Worm (Caenorhabditis elegans) whole organism, L4 larva: ENCODE results near the gene natc-1.

ENCODE experiments used
- F26F4.8 ChIP-seq: fragments of 200-800 bp; sonication (Bioruptor generic); conservative IDR thresholded peaks from 2 replicates; pipeline ENCODE4 v1.3.6; 2022; ENCODE audit warnings: missing genetic modification characterization, missing compliant biosample characterization
- F49E8.2 ChIP-seq: sonication (generic microtip); optimal IDR thresholded peaks from 2 replicates; lab custom pipeline; 2016; ENCODE audit warnings: missing compliant biosample characterization, mild to moderate bottlenecking, missing genetic modification characterization, borderline replicate concordance
- T26A8.4 ChIP-seq: fragments of 200-800 bp; sonication (Bioruptor generic); IDR thresholded peaks from 2 replicates; pipeline ENCODE4 v1.3.6; 2022; ENCODE audit warnings: missing genetic modification characterization, missing compliant biosample characterization
- Y105C5A.15 ChIP-seq: fragments of 200-800 bp; sonication (Bioruptor generic); IDR thresholded peaks from 2 replicates; pipeline ENCODE4 v1.3.6; 2022; ENCODE audit warnings: missing genetic modification characterization, missing compliant biosample characterization
- Y48G9A.11 ChIP-seq: fragments of 200-800 bp; sonication (Bioruptor generic); IDR thresholded peaks from 2 replicates; pipeline ENCODE4 v1.3.6; 2022; ENCODE audit warnings: missing genetic modification reagents, missing genetic modification characterization, missing compliant biosample characterization
- aly-2 ChIP-seq: sonication (generic microtip); optimal IDR thresholded peaks from 2 replicates; lab custom pipeline; 2018; ENCODE audit warnings: missing biosample characterization, missing genetic modification characterization
- ama-1 ChIP-seq: fragments of 150-350 bp; optimal IDR thresholded peaks from 2 replicates; lab custom pipeline; 2014; ENCODE audit warnings: inconsistent platforms, mixed read lengths
- arid-1 ChIP-seq: fragments of 200-800 bp; sonication (Bioruptor generic); conservative IDR thresholded peaks from 2 replicates; pipeline ENCODE4 v1.3.6; 2022; ENCODE audit warnings: missing genetic modification reagents, missing genetic modification characterization, missing compliant biosample characterization
- ceh-20 ChIP-seq: fragments of 200-800 bp; sonication (Bioruptor generic); IDR thresholded peaks from 2 replicates; pipeline ENCODE4 v1.3.6; 2022; ENCODE audit warnings: missing genetic modification reagents, missing genetic modification characterization, missing compliant biosample characterization
- ceh-28 ChIP-seq: fragments of 150-350 bp; optimal IDR thresholded peaks from 2 replicates; lab custom pipeline; 2014; ENCODE audit warnings: missing biosample characterization, missing genetic modification reagents, missing genetic modification characterization
- ceh-32 ChIP-seq: sonication (generic microtip); optimal IDR thresholded peaks from 2 replicates; lab custom pipeline; 2016; ENCODE audit warnings: mild to moderate bottlenecking, missing genetic modification characterization, missing compliant biosample characterization; ENCODE audit not compliant: poor library complexity
- ceh-44 ChIP-seq: fragments of 200-800 bp; sonication (Bioruptor generic); IDR thresholded peaks from 2 replicates; pipeline ENCODE4 v1.3.6; 2022; ENCODE audit warnings: missing genetic modification reagents, missing genetic modification characterization, missing compliant biosample characterization
- ces-1 ChIP-seq: fragments of 150-350 bp; sonication (generic microtip); optimal IDR thresholded peaks from 4 replicates; lab custom pipeline; 2014; ENCODE audit warnings: missing biosample characterization, missing genetic modification reagents, missing genetic modification characterization
- daf-16 ChIP-seq, 3 experiments: sonication (generic microtip); optimal IDR thresholded peaks; 2 replicates each; lab custom pipeline; 2016 to 2017; ENCODE audit warnings: missing genetic modification characterization in 3 of 3, missing genetic modification reagents in 3 of 3, mild to moderate bottlenecking in 2 of 3, missing compliant biosample characterization in 2 of 3, missing biosample characterization in 1 of 3, moderate library complexity in 1 of 3
- daf-19 ChIP-seq: fragments of 200-800 bp; sonication (Bioruptor generic); conservative IDR thresholded peaks from 2 replicates; pipeline ENCODE4 v1.3.6; 2022; ENCODE audit warnings: missing genetic modification characterization, missing compliant biosample characterization
- daf-8 ChIP-seq: fragments of 200-800 bp; sonication (Bioruptor generic); IDR thresholded peaks from 2 replicates; pipeline ENCODE4 v1.3.6; 2022; ENCODE audit warnings: missing genetic modification characterization, missing compliant biosample characterization
- dmd-6 ChIP-seq: fragments of 200-800 bp; sonication (Bioruptor generic); IDR thresholded peaks from 2 replicates; pipeline ENCODE4 v1.3.6; 2022; ENCODE audit warnings: missing genetic modification reagents, missing genetic modification characterization, missing compliant biosample characterization
- dmd-8 ChIP-seq: fragments of 200-800 bp; sonication (Bioruptor generic); IDR thresholded peaks from 2 replicates; pipeline ENCODE4 v1.3.6; 2022; ENCODE audit warnings: missing genetic modification characterization, missing compliant biosample characterization
- dmd-9 ChIP-seq: fragments of 200-800 bp; sonication (Bioruptor generic); IDR thresholded peaks from 2 replicates; pipeline ENCODE4 v1.3.6; 2022; ENCODE audit warnings: missing genetic modification reagents, missing genetic modification characterization, missing compliant biosample characterization
- dpl-1 ChIP-seq: fragments of 150-350 bp; optimal IDR thresholded peaks from 2 replicates; lab custom pipeline; 2014; ENCODE audit warnings: missing biosample characterization, missing genetic modification reagents, missing genetic modification characterization
- duxl-1 ChIP-seq: sonication (generic microtip); optimal IDR thresholded peaks from 2 replicates; lab custom pipeline; 2016; ENCODE audit warnings: mild to moderate bottlenecking, missing genetic modification characterization, moderate library complexity, missing compliant biosample characterization; ENCODE audit not compliant: poor library complexity
- dve-1 ChIP-seq: sonication (generic microtip); optimal IDR thresholded peaks from 2 replicates; lab custom pipeline; 2017; ENCODE audit warnings: antibody characterized with exemption, mild to moderate bottlenecking, missing genetic modification characterization, missing compliant biosample characterization; ENCODE audit not compliant: insufficient read depth
- egl-27 ChIP-seq: sonication (generic microtip); optimal IDR thresholded peaks from 3 replicates; lab custom pipeline; 2017; ENCODE audit warnings: missing biosample characterization, missing genetic modification reagents, missing genetic modification characterization
- egl-43 ChIP-seq: fragments of 200-800 bp; sonication (Bioruptor generic); IDR thresholded peaks from 2 replicates; pipeline ENCODE4 v1.3.6; 2022; ENCODE audit warnings: missing genetic modification reagents, missing genetic modification characterization, missing compliant biosample characterization
- fos-1 ChIP-seq: fragments of 150-350 bp; optimal IDR thresholded peaks from 2 replicates; lab custom pipeline; 2014; ENCODE audit warnings: missing biosample characterization, missing genetic modification characterization
- hlh-11 ChIP-seq: fragments of 200-800 bp; sonication (Bioruptor generic); optimal IDR thresholded peaks from 2 replicates; lab custom pipeline; 2018; ENCODE audit warnings: mild to moderate bottlenecking, missing genetic modification characterization, missing compliant biosample characterization
- lin-15B ChIP-seq: fragments of 150-350 bp; sonication (generic microtip); optimal IDR thresholded peaks from 3 replicates; lab custom pipeline; 2014; ENCODE audit warnings: missing biosample characterization, missing genetic modification characterization
- lin-39 ChIP-seq: fragments of 150-350 bp; optimal IDR thresholded peaks from 2 replicates; lab custom pipeline; 2014; ENCODE audit warnings: missing biosample characterization, missing genetic modification reagents, missing genetic modification characterization
- lsy-2 ChIP-seq, 2 experiments: fragments of 150-350 bp in 1 of 2; sonication (generic microtip) in 1 of 2; optimal IDR thresholded peaks; 2 replicates each; lab custom pipeline; 2014 to 2017; ENCODE audit warnings: missing biosample characterization in 2 of 2, missing genetic modification characterization in 2 of 2
- madf-5 ChIP-seq, 2 experiments: fragments of 200-800 bp; sonication (Bioruptor generic); IDR thresholded peaks; 2 replicates each; pipeline ENCODE4 v1.3.6; 2022; ENCODE audit warnings: missing compliant biosample characterization in 2 of 2, missing genetic modification characterization in 2 of 2
- madf-9 ChIP-seq: fragments of 200-800 bp; sonication (Bioruptor generic); conservative IDR thresholded peaks from 2 replicates; pipeline ENCODE4 v1.3.6; 2022; ENCODE audit warnings: missing genetic modification reagents, missing genetic modification characterization, missing compliant biosample characterization
- mdt-29 ChIP-seq: fragments of 200-800 bp; sonication (Bioruptor generic); IDR thresholded peaks from 2 replicates; pipeline ENCODE4 v1.3.6; 2022; ENCODE audit warnings: missing genetic modification reagents, missing genetic modification characterization, missing compliant biosample characterization
- mes-2 ChIP-seq: sonication (generic microtip); optimal IDR thresholded peaks from 2 replicates; lab custom pipeline; 2016; ENCODE audit warnings: missing genotype, mild to moderate bottlenecking, missing genetic modification characterization, missing compliant biosample characterization; ENCODE audit not compliant: poor library complexity, severe bottlenecking
- mxl-2 ChIP-seq: fragments of 200-800 bp; sonication (Bioruptor generic); conservative IDR thresholded peaks from 2 replicates; pipeline ENCODE4 v1.3.6; 2022; ENCODE audit warnings: missing genetic modification reagents, missing genetic modification characterization, missing compliant biosample characterization
- nhr-25 ChIP-seq: sonication (generic microtip); optimal IDR thresholded peaks from 2 replicates; lab custom pipeline; 2017; ENCODE audit warnings: missing genetic modification characterization, mild to moderate bottlenecking, missing compliant biosample characterization, antibody characterized with exemption, moderate library complexity, borderline replicate concordance; ENCODE audit not compliant: insufficient read depth
- nhr-42 ChIP-seq: fragments of 200-800 bp; sonication (Bioruptor generic); IDR thresholded peaks from 2 replicates; pipeline ENCODE4 v1.3.6; 2022; ENCODE audit warnings: missing genetic modification characterization, missing compliant biosample characterization
- nhr-48 ChIP-seq: sonication (generic microtip); optimal IDR thresholded peaks from 2 replicates; lab custom pipeline; 2016; ENCODE audit warnings: mild to moderate bottlenecking, missing genetic modification characterization, missing compliant biosample characterization
- nhr-6 ChIP-seq: fragments of 150-350 bp; optimal IDR thresholded peaks from 2 replicates; lab custom pipeline; 2014; ENCODE audit warnings: missing biosample characterization, missing genetic modification characterization
- nhr-76 ChIP-seq: fragments of 150-350 bp; optimal IDR thresholded peaks from 2 replicates; lab custom pipeline; 2014; ENCODE audit warnings: missing biosample characterization, missing genetic modification characterization
- pha-4 ChIP-seq, 2 experiments: fragments of 150-350 bp in 1 of 2; fragments of 200-800 bp in 1 of 2; sonication (Bioruptor generic) in 1 of 2; IDR thresholded peaks in 1 of 2; optimal IDR thresholded peaks in 1 of 2; 2 replicates each; pipeline versions ENCODE4 v1.3.6 to Lab custom; 2014 to 2022; ENCODE audit warnings: missing genetic modification characterization in 2 of 2, missing genetic modification reagents in 2 of 2, missing biosample characterization in 1 of 2, missing compliant biosample characterization in 1 of 2
- pqm-1 ChIP-seq: sonication (generic microtip); optimal IDR thresholded peaks from 2 replicates; lab custom pipeline; 2017; ENCODE audit warnings: missing biosample characterization, missing genetic modification characterization
- set-16 ChIP-seq: fragments of 200-800 bp; sonication (Bioruptor generic); IDR thresholded peaks from 2 replicates; pipeline ENCODE4 v1.3.6; 2022; ENCODE audit warnings: missing genetic modification reagents, missing genetic modification characterization, missing compliant biosample characterization
- snpc-1.2 ChIP-seq: fragments of 200-800 bp; sonication (Bioruptor generic); IDR thresholded peaks from 2 replicates; pipeline ENCODE4 v1.3.6; 2022; ENCODE audit warnings: missing genetic modification reagents, missing genetic modification characterization, missing compliant biosample characterization
- snpc-4 ChIP-seq: fragments of 150-350 bp; optimal IDR thresholded peaks from 2 replicates; lab custom pipeline; 2014; ENCODE audit warnings: missing biosample characterization, missing genetic modification characterization
- tra-1 ChIP-seq: fragments of 200-800 bp; sonication (Bioruptor generic); IDR thresholded peaks from 2 replicates; pipeline ENCODE4 v1.3.6; 2022; ENCODE audit warnings: missing genetic modification reagents, missing genetic modification characterization, missing compliant biosample characterization
- unc-39 ChIP-seq: sonication (generic microtip); optimal IDR thresholded peaks from 2 replicates; lab custom pipeline; 2017; ENCODE audit warnings: missing biosample characterization, missing genetic modification characterization
- unc-62 ChIP-seq, 3 experiments: fragments of 150-350 bp in 1 of 3; sonication (generic microtip); optimal IDR thresholded peaks in 2 of 3; peaks in 1 of 3; 1 replicate in 1 of 3; 2 replicates in 2 of 3; lab custom pipeline; 2014 to 2017; ENCODE audit warnings: missing biosample characterization in 3 of 3, missing genetic modification characterization in 3 of 3, missing genetic modification reagents in 3 of 3, missing genotype in 1 of 3
- vab-7 ChIP-seq: fragments of 200-800 bp; sonication (Bioruptor generic); IDR thresholded peaks from 2 replicates; pipeline ENCODE4 v1.3.6; 2022; ENCODE audit warnings: missing genetic modification reagents, missing genetic modification characterization, missing compliant biosample characterization

Gene natc-1

DNA sequence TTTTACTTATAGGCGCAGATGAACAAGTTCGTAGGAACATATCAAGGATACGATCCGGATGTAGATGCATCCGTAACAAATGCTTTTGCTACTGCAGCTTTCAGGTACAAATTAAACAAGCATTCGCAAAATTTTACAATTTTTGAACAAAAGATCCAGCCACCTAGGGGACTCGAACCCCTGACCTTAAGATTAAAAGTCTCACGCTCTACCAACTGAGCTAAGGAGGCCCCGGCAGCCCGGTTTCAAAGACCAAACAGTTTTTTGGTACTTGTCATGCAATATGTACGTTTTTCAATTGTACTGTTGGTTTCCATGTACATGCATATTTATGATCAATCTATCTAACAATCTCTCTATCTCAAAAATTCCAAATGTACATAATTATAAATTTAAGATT is 37.2 kb downstream of the natc-1 start (continued):
- TF ChIP-seq pha-4 (GFP tag; IDR thresholded peaks at IDR 0.05; lab: Robert Waterston, UW) (peak; percentile 53; the same call in 1 of the 2 replicates), pha-4 (tag; optimal IDR thresholded peaks at IDR 0.05; lab: Kevin White, UChicago) (no peak), nhr-76 (tag; lab: Kevin White, UChicago) (no peak), lin-15B (no peak), Y105C5A.15 (GFP tag; lab: Robert Waterston, UW) (no peak), mxl-2 (GFP tag; lab: Robert Waterston, UW) (no peak), nhr-25 (tag; lab: Kevin White, UChicago) (no peak), lsy-2 (tag; optimal IDR thresholded peaks at IDR 0.05; lab: Kevin White, UChicago) (no peak), Y48G9A.11 (0 out of 2 replicates have a peak, but pooled peaks have one; percentile 40), arid-1 (peak; percentile 47; the same call in 1 of the 2 replicates), egl-27 (tag; lab: Kevin White, UChicago) (no peak), egl-43 (GFP tag; lab: Robert Waterston, UW) (peak; percentile 52; the same call in 1 of the 2 replicates), unc-39 (tag; lab: Kevin White, UChicago) (no peak), ces-1 (GFP tag; lab: Kevin White, UChicago) (no peak), F26F4.8 (GFP tag; lab: Robert Waterston, UW) (peak; percentile 60; the same call in 1 of the 2 replicates), lin-39 (tag; lab: Kevin White, UChicago) (no peak), ama-1 (no peak), hlh-11 (no peak), daf-8 (GFP tag; lab: Robert Waterston, UW) (0 out of 2 replicates have a peak, but pooled peaks have one; percentile 27), madf-9 (GFP tag; lab: Robert Waterston, UW) (no peak), nhr-42 (GFP tag; lab: Robert Waterston, UW) (no peak), ceh-44 (GFP tag; lab: Robert Waterston, UW) (0 out of 2 replicates have a peak, but pooled peaks have one; percentile 44), mes-2 (tag; lab: Kevin White, UChicago) (no peak), tra-1 (GFP tag; lab: Robert Waterston, UW) (no peak), daf-16 (GFP tag; optimal IDR thresholded peaks at IDR 0.05; lab: Kevin White, UChicago) (peak in 1 of 2 experiments; percentile 8), daf-16 (tag; optimal IDR thresholded peaks at IDR 0.05; lab: Kevin White, UChicago) (no peak), madf-5 (GFP tag; IDR thresholded peaks at IDR 0.05; lab: Robert Waterston, UW) (0 out of 4 replicates have a peak, but pooled peaks have one; percentile 51 to 66), unc-62 (GFP tag; optimal IDR thresholded peaks at IDR 0.05 in 1 of 2; lab: Kevin White, UChicago) (no peak), unc-62 (tag; optimal IDR thresholded peaks at IDR 0.05; lab: Kevin White, UChicago) (no peak), mdt-29 (GFP tag; lab: Robert Waterston, UW) (no peak), dmd-9 (no peak), T26A8.4 (0 out of 2 replicates have a peak, but pooled peaks have one; percentile 39), pqm-1 (tag; lab: Kevin White, UChicago) (no peak), dve-1 (tag; lab: Kevin White, UChicago) (no peak), nhr-6 (tag; lab: Kevin White, UChicago) (no peak), nhr-48 (tag; lab: Kevin White, UChicago) (no peak), dpl-1 (GFP tag; lab: Kevin White, UChicago) (no peak), aly-2 (tag; lab: Kevin White, UChicago) (no peak), dmd-6 (GFP tag; lab: Robert Waterston, UW) (no peak), duxl-1 (tag; lab: Kevin White, UChicago) (peak; percentile 27), set-16 (no peak), vab-7 (peak; percentile 42; the same call in 1 of the 2 replicates), ceh-28 (tag; lab: Kevin White, UChicago) (no peak), ceh-32 (tag; lab: Kevin White, UChicago) (no peak), snpc-1.2 (GFP tag; lab: Robert Waterston, UW) (peak; percentile 52; the same call in 1 of the 2 replicates), fos-1 (no peak), daf-19 (peak; percentile 66; the same call in 1 of the 2 replicates), F49E8.2 (no peak), dmd-8 (GFP tag; lab: Robert Waterston, UW) (peak; percentile 92), snpc-4 (no peak), ceh-20 (GFP tag; lab: Robert Waterston, UW) (peak; percentile 45; the same call in 1 of the 2 replicates)
